Fruit fly (Drosophila melanogaster) whole organism, embryonic: ENCODE data around the gene CG16953.

Source experiments
- Aef1 ChIP-seq: fragments of 200-800 bp; sonication (Bioruptor generic); IDR thresholded peaks from 3 replicates; pipeline ENCODE4 v1.3.6; 2022; ENCODE audit warnings: missing biosample characterization, missing genetic modification characterization
- CG10274 ChIP-seq: fragments of 200-800 bp; sonication (Bioruptor generic); optimal IDR thresholded peaks from 3 replicates; lab custom pipeline; 2017; ENCODE audit warnings: missing biosample characterization, mild to moderate bottlenecking, missing genetic modification characterization
- CG10959 ChIP-seq: fragments of 200-800 bp; sonication (Bioruptor generic); IDR thresholded peaks from 2 replicates; pipeline ENCODE4 v1.3.6; 2022; ENCODE audit warnings: missing biosample characterization, missing genetic modification characterization
- CG1233 ChIP-seq: fragments of 200-800 bp; sonication (Bioruptor generic); optimal IDR thresholded peaks from 4 replicates; lab custom pipeline; 2018; ENCODE audit warnings: missing biosample characterization, mild to moderate bottlenecking, missing genetic modification characterization
- CG13123 ChIP-seq: fragments of 200-800 bp; sonication (Bioruptor generic); optimal IDR thresholded peaks from 2 replicates; lab custom pipeline; 2016; ENCODE audit warnings: missing biosample characterization, missing genetic modification characterization
- CG14014 ChIP-seq: fragments of 200-800 bp; sonication (Bioruptor generic); IDR thresholded peaks from 2 replicates; pipeline ENCODE4 v1.3.6; 2022; ENCODE audit warnings: missing biosample characterization, missing genetic modification characterization
- CG1603 ChIP-seq: fragments of 200-800 bp; sonication (Bioruptor generic); optimal IDR thresholded peaks from 2 replicates; lab custom pipeline; 2019; ENCODE audit warnings: missing biosample characterization, mild to moderate bottlenecking, missing genetic modification characterization, moderate library complexity
- CG18011 ChIP-seq: fragments of 200-800 bp; sonication (Bioruptor generic); optimal IDR thresholded peaks from 2 replicates; lab custom pipeline; 2017; ENCODE audit warnings: missing biosample characterization, missing genetic modification characterization, mild to moderate bottlenecking, moderate library complexity, missing genotype
- CG2120 ChIP-seq: fragments of 200-800 bp; sonication (Bioruptor generic); optimal IDR thresholded peaks from 3 replicates; lab custom pipeline; 2016; ENCODE audit warnings: missing biosample characterization, missing genetic modification characterization
- CG2678 ChIP-seq: fragments of 200-800 bp; sonication (Bioruptor generic); optimal IDR thresholded peaks from 3 replicates; lab custom pipeline; 2019; ENCODE audit warnings: missing biosample characterization, mild to moderate bottlenecking, missing genetic modification characterization, moderate library complexity
- CG2889 ChIP-seq: fragments of 200-800 bp; sonication (Bioruptor generic); IDR thresholded peaks from 3 replicates; pipeline ENCODE4 v1.3.6; 2022; ENCODE audit warnings: missing biosample characterization, missing genetic modification characterization
- CG31224 ChIP-seq: fragments of 200-800 bp; sonication (Bioruptor generic); IDR thresholded peaks from 2 replicates; pipeline ENCODE4 v1.3.6; 2022; ENCODE audit warnings: missing biosample characterization, missing genetic modification characterization
- CG32772 ChIP-seq: fragments of 200-800 bp; sonication (Bioruptor generic); IDR thresholded peaks from 2 replicates; pipeline ENCODE4 v1.3.6; 2022; ENCODE audit warnings: missing biosample characterization, missing genetic modification characterization
- CG34376 ChIP-seq: fragments of 200-800 bp; sonication (Bioruptor generic); optimal IDR thresholded peaks from 2 replicates; lab custom pipeline; 2018; ENCODE audit warnings: missing biosample characterization, mild to moderate bottlenecking, missing genetic modification characterization
- CG4282 ChIP-seq: fragments of 200-800 bp; sonication (Bioruptor generic); optimal IDR thresholded peaks from 2 replicates; lab custom pipeline; 2016; ENCODE audit warnings: missing biosample characterization, missing genetic modification characterization
- CG4360 ChIP-seq: fragments of 200-800 bp; sonication (Bioruptor generic); IDR thresholded peaks from 2 replicates; pipeline ENCODE4 v1.3.6; 2022; ENCODE audit warnings: missing biosample characterization, missing genetic modification characterization
- CG4854 ChIP-seq: fragments of 200-800 bp; sonication (Bioruptor generic); optimal IDR thresholded peaks from 2 replicates; lab custom pipeline; 2016; ENCODE audit warnings: missing biosample characterization, missing genetic modification characterization, inconsistent platforms
- CG7372 ChIP-seq: fragments of 200-800 bp; sonication (Bioruptor generic); IDR thresholded peaks from 2 replicates; pipeline ENCODE4 v1.3.6; 2022; ENCODE audit warnings: missing biosample characterization, missing genetic modification characterization
- CG8359 ChIP-seq: fragments of 200-800 bp; sonication (Bioruptor generic); optimal IDR thresholded peaks from 2 replicates; lab custom pipeline; 2017; ENCODE audit warnings: missing biosample characterization, mild to moderate bottlenecking, missing genetic modification characterization, borderline replicate concordance
- CHES-1-like ChIP-seq: fragments of 200-800 bp; sonication (Bioruptor generic); optimal IDR thresholded peaks from 2 replicates; lab custom pipeline; 2016; ENCODE audit warnings: missing biosample characterization, missing genetic modification characterization
- CTCF ChIP-seq: fragments of 200-800 bp; sonication (Bioruptor generic); optimal IDR thresholded peaks from 2 replicates; lab custom pipeline; 2017; ENCODE audit warnings: missing biosample characterization, mild to moderate bottlenecking, missing genetic modification characterization, moderate library complexity
- CoRest ChIP-seq: fragments of 200-800 bp; sonication (Bioruptor generic); optimal IDR thresholded peaks from 3 replicates; lab custom pipeline; 2018; ENCODE audit warnings: missing biosample characterization, mild to moderate bottlenecking, missing genetic modification characterization, moderate library complexity
- Dref ChIP-seq: fragments of 200-800 bp; sonication (Bioruptor generic); IDR thresholded peaks from 2 replicates; pipeline ENCODE4 v1.3.6; 2022; ENCODE audit warnings: missing biosample characterization, missing genetic modification characterization
- H15 ChIP-seq: fragments of 200-800 bp; sonication (Bioruptor generic); IDR thresholded peaks from 3 replicates; pipeline ENCODE4 v1.3.6; 2022; ENCODE audit warnings: missing biosample characterization, missing genetic modification characterization
- Hr3 ChIP-seq: fragments of 200-800 bp; sonication (Bioruptor generic); optimal IDR thresholded peaks from 3 replicates; lab custom pipeline; 2016; ENCODE audit warnings: missing biosample characterization, missing genetic modification characterization
- Lpt ChIP-seq: fragments of >200 bp; optimal IDR thresholded peaks from 2 replicates; lab custom pipeline; 2018; ENCODE audit warnings: missing biosample characterization, missing genetic modification characterization
- Neu2 ChIP-seq: fragments of 200-800 bp; sonication (Bioruptor generic); optimal IDR thresholded peaks from 3 replicates; lab custom pipeline; 2016; ENCODE audit warnings: missing biosample characterization, missing genetic modification characterization, borderline replicate concordance
- Optix ChIP-seq: fragments of 200-800 bp; sonication (Bioruptor generic); IDR thresholded peaks from 3 replicates; pipeline ENCODE4 v1.3.6; 2022; ENCODE audit warnings: missing biosample characterization, missing genetic modification characterization
- Ptx1 ChIP-seq: fragments of 200-800 bp; sonication (Bioruptor generic); IDR thresholded peaks from 2 replicates; pipeline ENCODE4 v1.3.6; 2022; ENCODE audit warnings: missing biosample characterization, missing genetic modification characterization
- Side ChIP-seq: fragments of 200-800 bp; sonication (Bioruptor generic); optimal IDR thresholded peaks from 2 replicates; lab custom pipeline; 2016; ENCODE audit warnings: missing biosample characterization, missing genetic modification characterization
- Usf ChIP-seq: fragments of 200-800 bp; sonication (Bioruptor generic); optimal IDR thresholded peaks from 2 replicates; lab custom pipeline; 2017; ENCODE audit warnings: missing genotype, missing biosample characterization, missing genetic modification characterization
- cad ChIP-seq: fragments of >200 bp; optimal IDR thresholded peaks from 2 replicates; lab custom pipeline; 2017; ENCODE audit warnings: missing biosample characterization, missing genetic modification characterization
- caup ChIP-seq: fragments of 200-800 bp; sonication (Bioruptor generic); optimal IDR thresholded peaks from 3 replicates; lab custom pipeline; 2017; ENCODE audit warnings: missing biosample characterization, mild to moderate bottlenecking, missing genetic modification characterization, moderate library complexity; ENCODE audit not compliant: severe bottlenecking
- ci ChIP-seq: fragments of 200-800 bp; sonication (Bioruptor generic); IDR thresholded peaks from 3 replicates; pipeline ENCODE4 v1.3.6; 2022; ENCODE audit warnings: missing biosample characterization, missing genetic modification characterization
- corto ChIP-seq: fragments of 200-800 bp; sonication (Bioruptor generic); optimal IDR thresholded peaks from 2 replicates; lab custom pipeline; 2016; ENCODE audit warnings: missing biosample characterization, mild to moderate bottlenecking, missing genetic modification characterization, moderate library complexity
- danr ChIP-seq: fragments of 200-800 bp; sonication (Bioruptor generic); IDR thresholded peaks from 2 replicates; pipeline ENCODE4 v1.3.6; 2022; ENCODE audit warnings: missing biosample characterization, missing genetic modification characterization
- ftz-f1 ChIP-seq: fragments of 200-800 bp; sonication (Bioruptor generic); optimal IDR thresholded peaks from 2 replicates; lab custom pipeline; 2016; ENCODE audit warnings: missing biosample characterization, missing genetic modification characterization
- gem ChIP-seq: fragments of 200-800 bp; sonication (Bioruptor generic); optimal IDR thresholded peaks from 2 replicates; lab custom pipeline; 2019; ENCODE audit warnings: missing biosample characterization, mild to moderate bottlenecking, missing genetic modification characterization, moderate library complexity
- hbn ChIP-seq: fragments of 200-800 bp; sonication (Bioruptor generic); IDR thresholded peaks from 2 replicates; pipeline ENCODE4 v1.3.6; 2022; ENCODE audit warnings: missing biosample characterization, missing genetic modification characterization; ENCODE audit not compliant: partially characterized antibody
- lab ChIP-seq: fragments of 200-800 bp; sonication (Bioruptor generic); optimal IDR thresholded peaks from 3 replicates; lab custom pipeline; 2017; ENCODE audit warnings: missing biosample characterization, missing genetic modification characterization, mild to moderate bottlenecking, moderate library complexity, missing genetic modification reagents
- lbe ChIP-seq: fragments of 200-800 bp; sonication (Bioruptor generic); optimal IDR thresholded peaks from 2 replicates; lab custom pipeline; 2016; ENCODE audit warnings: missing biosample characterization, mild to moderate bottlenecking, missing genetic modification characterization
- mld ChIP-seq: fragments of 200-800 bp; sonication (Bioruptor generic); IDR thresholded peaks from 3 replicates; pipeline ENCODE4 v1.3.6; 2022; ENCODE audit warnings: missing biosample characterization, missing genetic modification characterization; ENCODE audit not compliant: partially characterized antibody
- prd ChIP-seq, 3 experiments: fragments of >200 bp in 2 of 3; fragments of 200-800 bp in 1 of 3; sonication (Bioruptor generic) in 1 of 3; optimal IDR thresholded peaks in 2 of 3; IDR thresholded peaks in 1 of 3; 2 replicates in 2 of 3; 3 replicates in 1 of 3; pipeline versions ENCODE4 v1.3.6 to Lab custom; 2017 to 2022; ENCODE audit warnings: missing biosample characterization in 1 of 3, missing genetic modification characterization in 1 of 3
- pros ChIP-seq: fragments of 200-800 bp; sonication (Bioruptor generic); optimal IDR thresholded peaks from 3 replicates; lab custom pipeline; 2019; ENCODE audit warnings: missing biosample characterization, mild to moderate bottlenecking, missing genetic modification characterization, moderate library complexity
- sd ChIP-seq: fragments of 200-800 bp; sonication (Bioruptor generic); optimal IDR thresholded peaks from 3 replicates; lab custom pipeline; 2018; ENCODE audit warnings: missing biosample characterization, mild to moderate bottlenecking, missing genetic modification characterization, moderate library complexity
- sisA ChIP-seq: fragments of 200-800 bp; sonication (Bioruptor generic); IDR thresholded peaks from 2 replicates; pipeline ENCODE4 v1.3.6; 2022; ENCODE audit warnings: missing biosample characterization, missing genetic modification characterization
- slbo ChIP-seq: fragments of 200-800 bp; sonication (Bioruptor generic); IDR thresholded peaks from 2 replicates; pipeline ENCODE4 v1.3.6; 2022; ENCODE audit warnings: missing biosample characterization, missing genetic modification characterization
- toy ChIP-seq: fragments of 200-800 bp; sonication (Bioruptor generic); IDR thresholded peaks from 2 replicates; pipeline ENCODE4 v1.3.6; 2022; ENCODE audit warnings: missing biosample characterization, missing genetic modification characterization
- ttk ChIP-seq: fragments of 200-800 bp; sonication (Bioruptor generic); IDR thresholded peaks from 2 replicates; pipeline ENCODE4 v2.1.2; 2022; ENCODE audit warnings: missing biosample characterization, missing genetic modification characterization
- vvl ChIP-seq: fragments of 200-800 bp; sonication (Bioruptor generic); IDR thresholded peaks from 2 replicates; pipeline ENCODE4 v1.3.6; 2022; ENCODE audit warnings: missing biosample characterization, missing genetic modification characterization
- zf30C ChIP-seq: fragments of 200-800 bp; sonication (Bioruptor generic); optimal IDR thresholded peaks from 3 replicates; lab custom pipeline; 2018; ENCODE audit warnings: missing biosample characterization, mild to moderate bottlenecking, missing genetic modification characterization
- zfh2 ChIP-seq: fragments of 200-800 bp; sonication (Bioruptor generic); optimal IDR thresholded peaks from 2 replicates; lab custom pipeline; 2016; ENCODE audit warnings: missing biosample characterization, missing genetic modification characterization

CG16953 gene

dm6 chr3R:20555023-20555422, 30.6 kb downstream of the CG16953 start (continued):
- TF ChIP-seq slbo (GFP tag; lab: Robert Waterston, UW) (no peak), ftz-f1 (GFP tag; lab: Kevin White, UChicago) (no peak), zfh2 (GFP tag; lab: Kevin White, UChicago) (peak; percentile 13), CTCF (GFP tag; lab: Kevin White, UChicago) (no peak), lab (GFP tag; lab: Kevin White, UChicago) (peak; percentile 89), mld (no peak), CG4282 (GFP tag; lab: Kevin White, UChicago) (no peak), CG32772 (peak; percentile 38; the same call in 1 of the 2 replicates), CG10274 (GFP tag; lab: Kevin White, UChicago) (peak; percentile 25), sisA (GFP tag; lab: Robert Waterston, UW) (peak; percentile 51), CG7372 (GFP tag; lab: Robert Waterston, UW) (no peak), H15 (GFP tag; lab: Robert Waterston, UW) (no peak; the same call in 2 of the 3 replicates), Side (GFP tag; lab: Kevin White, UChicago) (peak; percentile 49), Hr3 (no peak), CG1233 (GFP tag; lab: Kevin White, UChicago) (peak; percentile 50), Ptx1 (GFP tag; lab: Robert Waterston, UW) (peak; percentile 73), caup (peak; percentile 37), CG4360 (GFP tag; lab: Robert Waterston, UW) (no peak), ttk (GFP tag; lab: Robert Waterston, UW) (0 out of 2 replicates have a peak, but pooled peaks have one; percentile 20), CG2889 (GFP tag; lab: Robert Waterston, UW) (no peak), hbn (GFP tag; lab: Robert Waterston, UW) (no peak), CG31224 (GFP tag; lab: Robert Waterston, UW) (no peak), Aef1 (GFP tag; lab: Robert Waterston, UW) (peak; percentile 60), Lpt (GFP tag; lab: Kevin White, UChicago) (no peak), CG2120 (GFP tag; lab: Kevin White, UChicago) (no peak), zf30C (no peak), danr (GFP tag; lab: Robert Waterston, UW) (no peak), toy (GFP tag; lab: Robert Waterston, UW) (peak; percentile 40; the same call in 1 of the 2 replicates), CHES-1-like (GFP tag; lab: Kevin White, UChicago) (no peak), vvl (GFP tag; lab: Robert Waterston, UW) (peak; percentile 87), CG14014 (peak; percentile 59), CG10959 (GFP tag; lab: Robert Waterston, UW) (no peak), CG2678 (tag; lab: Kevin White, UChicago) (peak; percentile 87), CG34376 (GFP tag; lab: Kevin White, UChicago) (peak; percentile 45), CG4854 (GFP tag; lab: Kevin White, UChicago) (no peak), prd (optimal IDR thresholded peaks at IDR 0.05; lab: Kevin White, UChicago) (no peak), prd (GFP tag; IDR thresholded peaks at IDR 0.05; lab: Robert Waterston, UW) (peak; percentile 64; the same call in 2 of the 3 replicates), CG8359 (GFP tag; lab: Kevin White, UChicago) (no peak), corto (GFP tag; lab: Kevin White, UChicago) (peak; percentile 36), CG1603 (tag; lab: Kevin White, UChicago) (no peak), ci (no peak), sd (tag; lab: Kevin White, UChicago) (no peak), CG13123 (no peak), pros (GFP tag; lab: Kevin White, UChicago) (no peak), lbe (peak; percentile 36), Usf (no peak), CoRest (tag; lab: Kevin White, UChicago) (no peak), gem (peak; percentile 72), CG18011 (GFP tag; lab: Kevin White, UChicago) (no peak), Optix (GFP tag; lab: Robert Waterston, UW) (no peak), cad (GFP tag; lab: Kevin White, UChicago) (no peak), Neu2 (GFP tag; lab: Kevin White, UChicago) (no peak), Dref (GFP tag; lab: Robert Waterston, UW) (no peak)
